Worm (Caenorhabditis elegans): ENCODE measurements around the gene szy-20.

DNA sequence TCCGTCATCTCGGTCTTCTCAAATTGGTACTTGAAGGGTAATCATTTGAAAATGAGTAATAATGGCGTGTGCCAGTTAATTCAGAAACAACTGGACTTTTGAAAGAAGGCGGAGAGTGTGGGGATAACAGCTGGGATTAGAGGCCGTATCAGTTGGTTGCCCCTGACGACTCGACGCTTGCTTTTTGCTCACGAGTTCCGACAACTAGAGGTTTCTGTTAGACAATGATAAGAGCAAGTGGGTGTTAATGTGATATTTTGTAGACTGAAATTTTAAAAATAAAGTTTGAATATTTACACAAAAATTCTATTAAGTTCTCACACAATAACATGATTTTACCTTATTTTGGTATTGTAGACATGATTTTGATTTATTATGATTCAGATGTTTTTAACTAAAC lies 35.9 kb upstream of the szy-20 start, which contains the start of gene F44G4.7:
- TF ChIP-seq him-1 (tag; optimal IDR thresholded peaks at IDR 0.05) (no peak), dao-5 (tag; optimal IDR thresholded peaks at IDR 0.05) (no peak)

Data from whole organism, L4/young adult.